Worm (Caenorhabditis elegans) whole organism, late embryonic: ENCODE measurements around the gene F44B9.9.

Source experiments
- C38D4.7 ChIP-seq: fragments of 200-800 bp; sonication (Bioruptor generic); optimal IDR thresholded peaks from 2 replicates; lab custom pipeline; 2018; ENCODE audit warnings: mild to moderate bottlenecking, missing genetic modification characterization, moderate library complexity, missing compliant biosample characterization
- F13H6.1 ChIP-seq: sonication (generic microtip); optimal IDR thresholded peaks from 2 replicates; lab custom pipeline; 2016; ENCODE audit warnings: missing genetic modification characterization, missing compliant biosample characterization
- K02D7.2 ChIP-seq: sonication (generic microtip); optimal IDR thresholded peaks from 2 replicates; lab custom pipeline; 2017; ENCODE audit warnings: mild to moderate bottlenecking, missing genetic modification characterization, missing compliant biosample characterization
- ahr-1 ChIP-seq: sonication (generic microtip); optimal IDR thresholded peaks from 2 replicates; lab custom pipeline; 2016; ENCODE audit warnings: missing genetic modification characterization, missing compliant biosample characterization
- ama-1 ChIP-seq: fragments of 150-350 bp; optimal IDR thresholded peaks from 2 replicates; lab custom pipeline; 2014
- ceh-18 ChIP-seq: sonication (generic microtip); optimal IDR thresholded peaks from 2 replicates; lab custom pipeline; 2016; ENCODE audit warnings: missing genetic modification characterization, missing compliant biosample characterization
- ceh-19 ChIP-seq: fragments of 200-800 bp; sonication (Bioruptor generic); optimal IDR thresholded peaks from 2 replicates; lab custom pipeline; 2018; ENCODE audit warnings: mild to moderate bottlenecking, missing genetic modification characterization, missing compliant biosample characterization
- ceh-30 ChIP-seq: fragments of 150-350 bp; optimal IDR thresholded peaks from 2 replicates; lab custom pipeline; 2014; ENCODE audit warnings: missing biosample characterization, missing genetic modification characterization
- ceh-34 ChIP-seq: sonication (generic microtip); optimal IDR thresholded peaks from 2 replicates; lab custom pipeline; 2016; ENCODE audit warnings: mild to moderate bottlenecking, missing genetic modification characterization, missing compliant biosample characterization
- ceh-45 ChIP-seq: fragments of 200-800 bp; sonication (Bioruptor generic); IDR thresholded peaks from 2 replicates; pipeline ENCODE4 v1.3.6; 2022; ENCODE audit warnings: missing genetic modification reagents, missing genetic modification characterization, missing compliant biosample characterization
- ceh-48 ChIP-seq: sonication (generic microtip); optimal IDR thresholded peaks from 2 replicates; lab custom pipeline; 2016; ENCODE audit warnings: missing genetic modification characterization, inconsistent platforms, missing compliant biosample characterization
- dmd-4 ChIP-seq: sonication (generic microtip); optimal IDR thresholded peaks from 2 replicates; lab custom pipeline; 2016; ENCODE audit warnings: borderline replicate concordance, missing genetic modification characterization, missing compliant biosample characterization
- elt-2 ChIP-seq: sonication (generic microtip); optimal IDR thresholded peaks from 2 replicates; lab custom pipeline; 2016; ENCODE audit warnings: missing genetic modification reagents, missing genetic modification characterization, missing compliant biosample characterization
- elt-4 ChIP-seq: sonication (generic microtip); optimal IDR thresholded peaks from 2 replicates; lab custom pipeline; 2016; ENCODE audit warnings: missing genetic modification characterization, missing compliant biosample characterization
- eyg-1 ChIP-seq: sonication (generic microtip); optimal IDR thresholded peaks from 2 replicates; lab custom pipeline; 2016; ENCODE audit warnings: missing genotype, missing genetic modification characterization, missing compliant biosample characterization
- fax-1 ChIP-seq: sonication (generic microtip); optimal IDR thresholded peaks from 2 replicates; lab custom pipeline; 2016; ENCODE audit warnings: missing genotype, missing genetic modification characterization, missing compliant biosample characterization
- fkh-6 ChIP-seq: sonication (generic microtip); optimal IDR thresholded peaks from 2 replicates; lab custom pipeline; 2016; ENCODE audit warnings: missing genetic modification characterization, missing compliant biosample characterization
- gmeb-2 ChIP-seq: sonication (generic microtip); optimal IDR thresholded peaks from 2 replicates; lab custom pipeline; 2016; ENCODE audit warnings: missing genetic modification characterization, inconsistent platforms, missing compliant biosample characterization
- hlh-13 ChIP-seq: fragments of 200-800 bp; sonication (Bioruptor generic); optimal IDR thresholded peaks from 2 replicates; lab custom pipeline; 2018; ENCODE audit warnings: mild to moderate bottlenecking, missing genetic modification characterization, missing compliant biosample characterization
- hlh-15 ChIP-seq: sonication (generic microtip); optimal IDR thresholded peaks from 2 replicates; lab custom pipeline; 2016; ENCODE audit warnings: missing genetic modification characterization, missing compliant biosample characterization
- hlh-30 ChIP-seq: sonication (generic microtip); optimal IDR thresholded peaks from 2 replicates; lab custom pipeline; 2017; ENCODE audit warnings: antibody characterized with exemption, missing genetic modification characterization, missing compliant biosample characterization; ENCODE audit not compliant: insufficient read depth
- hlh-8 ChIP-seq: sonication (generic microtip); optimal IDR thresholded peaks from 2 replicates; lab custom pipeline; 2016; ENCODE audit warnings: missing genotype, missing genetic modification characterization, missing compliant biosample characterization
- lim-6 ChIP-seq: sonication (generic microtip); optimal IDR thresholded peaks from 2 replicates; lab custom pipeline; 2016; ENCODE audit warnings: missing genetic modification characterization, missing compliant biosample characterization
- lin-11 ChIP-seq: fragments of 200-800 bp; sonication (Bioruptor generic); optimal IDR thresholded peaks from 2 replicates; lab custom pipeline; 2018; ENCODE audit warnings: mild to moderate bottlenecking, missing genetic modification characterization, missing compliant biosample characterization
- mec-3 ChIP-seq: sonication (generic microtip); optimal IDR thresholded peaks from 2 replicates; lab custom pipeline; 2016; ENCODE audit warnings: borderline replicate concordance, missing genetic modification characterization, missing compliant biosample characterization
- nfya-1 ChIP-seq: sonication (generic microtip); optimal IDR thresholded peaks from 2 replicates; lab custom pipeline; 2017; ENCODE audit warnings: missing genetic modification characterization, mild to moderate bottlenecking, missing compliant biosample characterization, antibody characterized with exemption, moderate library complexity
- nhr-11 ChIP-seq: fragments of 150-350 bp; optimal IDR thresholded peaks from 2 replicates; lab custom pipeline; 2014; ENCODE audit warnings: missing biosample characterization, missing genetic modification characterization
- nhr-232 ChIP-seq: sonication (generic microtip); optimal IDR thresholded peaks from 2 replicates; lab custom pipeline; 2016; ENCODE audit warnings: missing genetic modification characterization, missing compliant biosample characterization
- npax-4 ChIP-seq: sonication (generic microtip); optimal IDR thresholded peaks from 2 replicates; lab custom pipeline; 2016; ENCODE audit warnings: missing genetic modification characterization, missing compliant biosample characterization
- odd-2 ChIP-seq: sonication (generic microtip); optimal IDR thresholded peaks from 2 replicates; lab custom pipeline; 2017; ENCODE audit warnings: antibody characterized with exemption, mild to moderate bottlenecking, missing genetic modification characterization, missing compliant biosample characterization
- pag-3 ChIP-seq: sonication (generic microtip); optimal IDR thresholded peaks from 2 replicates; lab custom pipeline; 2016; ENCODE audit warnings: missing compliant biosample characterization, missing genetic modification characterization, borderline replicate concordance
- pat-9 ChIP-seq: fragments of 200-800 bp; sonication (Bioruptor generic); optimal IDR thresholded peaks from 2 replicates; lab custom pipeline; 2018; ENCODE audit warnings: mild to moderate bottlenecking, missing genetic modification characterization, moderate library complexity, missing compliant biosample characterization
- pax-1 ChIP-seq: fragments of 150-350 bp; optimal IDR thresholded peaks from 2 replicates; lab custom pipeline; 2014; ENCODE audit warnings: missing biosample characterization, missing genetic modification characterization
- pha-2 ChIP-seq: sonication (generic microtip); optimal IDR thresholded peaks from 2 replicates; lab custom pipeline; 2017; ENCODE audit warnings: mild to moderate bottlenecking, missing genetic modification characterization, missing compliant biosample characterization
- pqm-1 ChIP-seq: sonication (generic microtip); optimal IDR thresholded peaks from 2 replicates; lab custom pipeline; 2016; ENCODE audit warnings: missing genetic modification characterization, missing compliant biosample characterization
- pros-1 ChIP-seq: fragments of 150-350 bp; optimal IDR thresholded peaks from 2 replicates; lab custom pipeline; 2014; ENCODE audit warnings: missing biosample characterization, missing genetic modification reagents, missing genetic modification characterization
- rnt-1 ChIP-seq: sonication (generic microtip); optimal IDR thresholded peaks from 2 replicates; lab custom pipeline; 2016; ENCODE audit warnings: missing genetic modification characterization, missing compliant biosample characterization
- sdc-2 ChIP-seq: sonication (generic microtip); optimal IDR thresholded peaks from 2 replicates; lab custom pipeline; 2016; ENCODE audit warnings: missing genotype, missing genetic modification characterization, missing compliant biosample characterization
- sox-2 ChIP-seq: fragments of 200-800 bp; sonication (Bioruptor generic); IDR thresholded peaks from 2 replicates; pipeline ENCODE4 v1.3.6; 2022; ENCODE audit warnings: missing genetic modification reagents, missing genetic modification characterization, missing compliant biosample characterization
- syd-9 ChIP-seq: sonication (generic microtip); optimal IDR thresholded peaks from 2 replicates; lab custom pipeline; 2016; ENCODE audit warnings: mild to moderate bottlenecking, missing genetic modification characterization, moderate library complexity, missing compliant biosample characterization
- tbx-2 ChIP-seq: sonication (generic microtip); optimal IDR thresholded peaks from 2 replicates; lab custom pipeline; 2016; ENCODE audit warnings: missing genetic modification characterization, missing compliant biosample characterization
- ttx-3 ChIP-seq: sonication (generic microtip); optimal IDR thresholded peaks from 2 replicates; lab custom pipeline; 2016; ENCODE audit warnings: missing genetic modification reagents, missing genetic modification characterization, missing compliant biosample characterization
- unc-3 ChIP-seq, 2 experiments: fragments of 200-800 bp in 1 of 2; sonication (Bioruptor generic) in 1 of 2; sonication (generic microtip) in 1 of 2; conservative IDR thresholded peaks in 1 of 2; optimal IDR thresholded peaks in 1 of 2; 2 replicates each; pipeline versions ENCODE4 v1.3.6 to Lab custom; 2016 to 2022; ENCODE audit warnings: missing compliant biosample characterization in 2 of 2, missing genetic modification characterization in 2 of 2, missing genetic modification reagents in 1 of 2
- unc-55 ChIP-seq: sonication (generic microtip); optimal IDR thresholded peaks from 2 replicates; lab custom pipeline; 2017; ENCODE audit warnings: missing biosample characterization, missing genetic modification reagents, missing genetic modification characterization
- ztf-16 ChIP-seq: sonication (generic microtip); optimal IDR thresholded peaks from 2 replicates; lab custom pipeline; 2017; ENCODE audit warnings: missing genetic modification characterization, missing compliant biosample characterization

The F44B9.9 gene

DNA sequence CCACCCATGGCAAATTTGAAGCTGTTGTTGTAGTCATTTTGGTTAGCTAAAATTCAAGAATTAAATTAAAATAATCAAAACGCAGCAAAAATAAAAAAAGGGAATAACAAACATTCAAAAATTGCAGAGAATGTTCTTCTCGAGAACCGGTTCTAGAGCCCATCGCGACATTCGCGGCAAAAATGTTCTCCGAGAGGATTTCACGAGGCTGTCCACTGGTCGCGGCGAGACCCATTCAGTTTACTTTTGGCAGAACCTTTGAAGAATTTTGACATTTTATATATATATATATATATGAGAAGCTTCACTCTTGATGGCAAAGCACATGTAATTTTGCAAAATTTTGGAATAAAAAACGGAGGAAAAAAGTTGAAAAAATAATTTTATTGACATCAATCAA, 1.4 kb downstream of the F44B9.9 start, which contains the start of gene F44B9.8:
TSS of gene F44B9.8 (minus strand) at position 163 of the 400 bp plus-strand sequence.
- TF ChIP-seq sox-2 (GFP tag; lab: Robert Waterston, UW) = no peak
- TF ChIP-seq mec-3 (tag; lab: Kevin White, UChicago) = no peak
- no peak for TF ChIP-seq unc-3 (GFP tag; conservative IDR thresholded peaks at IDR 0.05; lab: Robert Waterston, UW)
- no peak for TF ChIP-seq unc-3 (tag; optimal IDR thresholded peaks at IDR 0.05; lab: Kevin White, UChicago)
- TF ChIP-seq sdc-2 (tag; lab: Kevin White, UChicago) = no peak
- TF ChIP-seq nfya-1 (tag; lab: Kevin White, UChicago) = peak; percentile 44

DNA sequence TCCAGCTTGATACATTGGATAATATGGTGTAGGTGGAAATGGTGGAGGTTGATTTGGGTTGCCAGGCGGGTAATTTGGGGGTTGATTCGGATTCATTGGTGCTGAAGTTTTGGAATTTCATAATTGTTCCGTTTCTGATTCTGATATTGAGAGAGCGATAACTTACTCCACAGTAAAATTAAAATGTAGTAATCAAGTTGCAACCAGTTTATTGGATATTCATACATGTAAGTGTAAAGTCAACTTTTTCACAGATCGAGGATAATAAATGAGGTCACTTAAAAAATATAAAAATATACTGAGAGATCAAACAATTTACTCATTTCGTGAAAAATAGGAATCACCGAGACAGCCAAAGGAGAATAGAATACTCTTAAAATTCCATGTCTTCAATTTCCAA, 2.9 kb downstream of the F44B9.9 start, which contains the start of gene mdt-30:
TSS of gene mdt-30 (minus strand) at position 101 of the 400 bp plus-strand sequence.
- TF ChIP-seq pax-1 (tag; lab: Kevin White, UChicago) = no peak

DNA sequence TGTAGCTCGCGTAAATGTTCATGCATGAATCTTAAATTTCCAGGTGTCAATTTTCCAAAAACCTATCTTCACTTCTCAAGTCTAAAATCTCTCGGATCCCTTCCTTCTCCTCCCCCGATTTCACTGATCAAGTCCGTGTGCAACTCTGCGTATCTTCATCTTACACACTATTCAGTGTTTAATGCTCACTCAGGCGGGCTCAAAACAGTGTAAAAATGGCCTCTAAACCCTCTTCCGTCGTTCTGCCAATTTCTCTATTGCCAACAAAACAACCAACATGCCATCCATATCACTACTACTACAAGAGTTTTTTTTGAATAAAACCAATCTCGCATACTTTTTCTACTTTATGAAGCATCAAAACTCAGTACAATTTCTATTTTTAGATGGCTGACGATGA, 8.8 kb downstream of the F44B9.9 start, which contains the start of gene F44B9.2:
TSS of gene F44B9.2 (plus strand) at position 387 of the 400 bp plus-strand sequence.
- TF ChIP-seq pat-9 (tag; lab: Kevin White, UChicago) (peak; percentile 5), fax-1 (no peak)

DNA sequence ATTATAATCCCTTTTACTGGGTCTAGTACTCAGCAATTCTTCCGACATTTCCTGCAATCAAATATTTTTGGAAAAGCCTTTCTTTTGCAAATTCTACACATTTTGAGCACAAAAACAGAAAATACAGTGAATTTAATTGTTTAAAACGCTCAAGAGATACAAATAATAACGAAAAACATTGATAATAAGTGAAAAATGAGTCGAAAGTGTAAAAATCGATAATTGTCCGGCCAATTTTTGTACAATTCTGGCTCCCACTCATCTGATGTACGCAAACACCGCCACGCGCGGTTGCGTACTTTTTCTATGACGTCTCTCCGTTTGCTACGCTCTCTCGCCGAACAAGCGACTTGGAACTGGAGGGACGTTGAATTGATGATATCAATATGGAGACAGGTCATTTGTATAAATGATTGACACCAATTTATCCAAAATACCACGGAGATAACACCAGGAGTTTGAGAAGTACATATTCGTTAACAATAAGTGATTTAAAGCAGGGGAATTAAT, 10.0 kb downstream of the F44B9.9 start, which contains the start of gene lin-36:
TSS of gene lin-36 (minus strand) at position 51 of the 510 bp plus-strand sequence.
- TF ChIP-seq ceh-48 (tag; lab: Kevin White, UChicago) = peak; percentile 98
- no peak for TF ChIP-seq ahr-1 (tag; lab: Kevin White, UChicago)
- no peak for TF ChIP-seq unc-3 (GFP tag; conservative IDR thresholded peaks at IDR 0.05; lab: Robert Waterston, UW)
- peak; percentile 25 for TF ChIP-seq unc-3 (tag; optimal IDR thresholded peaks at IDR 0.05; lab: Kevin White, UChicago)
- no peak for TF ChIP-seq ama-1 (lab: Kevin White, UChicago)
- TF ChIP-seq lin-11 (tag; lab: Kevin White, UChicago) = no peak
- no peak for TF ChIP-seq C38D4.7 (GFP tag; lab: Kevin White, UChicago)
- peak; percentile 73 for TF ChIP-seq nfya-1 (tag; lab: Kevin White, UChicago)
- peak; percentile 46 for TF ChIP-seq ceh-18 (tag; lab: Kevin White, UChicago)
- no peak for TF ChIP-seq ceh-34 (tag; lab: Kevin White, UChicago)
- no peak for TF ChIP-seq dmd-4 (tag; lab: Kevin White, UChicago)
- TF ChIP-seq odd-2 (tag; lab: Kevin White, UChicago) = no peak
- TF ChIP-seq npax-4 (tag; lab: Kevin White, UChicago) = no peak
- TF ChIP-seq pha-2 (tag; lab: Kevin White, UChicago) = no peak
- TF ChIP-seq gmeb-2 (tag; lab: Kevin White, UChicago) = no peak
- no peak for TF ChIP-seq hlh-15
- no peak for TF ChIP-seq pag-3 (tag; lab: Kevin White, UChicago)
- TF ChIP-seq pros-1 (tag; lab: Kevin White, UChicago) = no peak
- TF ChIP-seq ttx-3 (tag; lab: Kevin White, UChicago) = no peak
- TF ChIP-seq nhr-232 (tag; lab: Kevin White, UChicago) = no peak
- no peak for TF ChIP-seq mec-3 (tag; lab: Kevin White, UChicago)
- no peak for TF ChIP-seq lim-6 (tag; lab: Kevin White, UChicago)
- TF ChIP-seq F13H6.1 (tag; lab: Kevin White, UChicago) = no peak
- no peak for TF ChIP-seq sdc-2 (tag; lab: Kevin White, UChicago)
- no peak for TF ChIP-seq rnt-1 (tag; lab: Kevin White, UChicago)
- TF ChIP-seq elt-4 = no peak
- TF ChIP-seq pqm-1 (tag; lab: Kevin White, UChicago) = no peak
- peak; percentile 98 for TF ChIP-seq unc-55 (GFP tag; lab: Kevin White, UChicago)
- no peak for TF ChIP-seq hlh-13 (GFP tag; lab: Kevin White, UChicago)
- TF ChIP-seq syd-9 (tag; lab: Kevin White, UChicago) = no peak
- TF ChIP-seq elt-2 (tag; lab: Kevin White, UChicago) = peak; percentile 49
- TF ChIP-seq K02D7.2 (tag; lab: Kevin White, UChicago) = no peak
- TF ChIP-seq eyg-1 (tag; lab: Kevin White, UChicago) = no peak
- peak; percentile 82 for TF ChIP-seq tbx-2 (tag; lab: Kevin White, UChicago)
- TF ChIP-seq ceh-30 (tag; lab: Kevin White, UChicago) = peak; percentile 41
- TF ChIP-seq hlh-30 (tag; lab: Kevin White, UChicago) = peak; percentile 79
- peak; percentile 41 for TF ChIP-seq pax-1 (tag; lab: Kevin White, UChicago)
- no peak for TF ChIP-seq hlh-8
- no peak for TF ChIP-seq fkh-6
- TF ChIP-seq ceh-19 (GFP tag; lab: Kevin White, UChicago) = no peak
- TF ChIP-seq nhr-11 (tag; lab: Kevin White, UChicago) = no peak
- TF ChIP-seq ceh-45 = no peak
- no peak for TF ChIP-seq ztf-16
